Worm (Caenorhabditis elegans) whole organism, midembryonic: ENCODE measurements around the gene Y39F10C.1.

Source experiments
- flt-1 ChIP-seq: fragments of 200-800 bp; sonication (Bioruptor generic); IDR thresholded peaks from 2 replicates; pipeline ENCODE4 v1.3.6; 2022; ENCODE audit warnings: missing genetic modification characterization, missing compliant biosample characterization
- ztf-23 ChIP-seq: fragments of 200-800 bp; sonication (Bioruptor generic); IDR thresholded peaks from 2 replicates; pipeline ENCODE4 v1.3.6; 2022; ENCODE audit warnings: missing genetic modification reagents, missing genetic modification characterization, missing compliant biosample characterization
- ztf-29 ChIP-seq: fragments of 200-800 bp; sonication (Bioruptor generic); IDR thresholded peaks from 2 replicates; pipeline ENCODE4 v1.3.6; 2022; ENCODE audit warnings: missing genetic modification reagents, missing genetic modification characterization, missing compliant biosample characterization

DNA sequence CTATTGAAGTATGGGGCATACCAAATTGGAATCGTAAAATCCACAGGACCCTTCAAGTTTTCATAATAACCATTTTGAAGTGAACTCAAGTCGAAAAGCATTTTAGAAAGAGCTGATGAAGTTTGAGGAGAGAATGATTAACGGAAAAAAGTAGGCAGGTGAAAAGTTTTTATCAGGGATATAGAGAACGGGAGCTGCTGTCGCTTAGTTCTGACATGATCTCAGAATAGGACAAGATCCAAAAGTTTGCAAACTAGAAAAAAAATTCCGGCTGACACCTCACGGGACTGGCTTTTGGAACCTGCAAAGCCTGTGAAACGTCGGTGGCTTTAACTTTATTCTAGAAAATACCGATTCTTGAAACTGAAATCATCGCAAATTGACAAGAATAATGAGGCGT is 4.4 kb upstream of the Y39F10C.1 start, which contains the start of gene sri-46:
- TF ChIP-seq ztf-29 (GFP tag; lab: Robert Waterston, UW) = no peak
- no peak for TF ChIP-seq flt-1
- TF ChIP-seq ztf-23 (GFP tag; lab: Robert Waterston, UW) = no peak
